Fruit fly (Drosophila melanogaster) whole organism, embryonic: ENCODE data around the gene kek2.

ENCODE experiments used
- B-H1 ChIP-seq: fragments of 200-800 bp; sonication (Bioruptor generic); IDR thresholded peaks from 3 replicates; pipeline ENCODE4 v1.3.6; 2022; ENCODE audit warnings: missing biosample characterization, missing genetic modification characterization
- CG10565 ChIP-seq: fragments of 200-800 bp; sonication (Bioruptor generic); optimal IDR thresholded peaks from 3 replicates; lab custom pipeline; 2016; ENCODE audit warnings: missing biosample characterization, mild to moderate bottlenecking, missing genetic modification characterization
- CG11085 ChIP-seq: fragments of 200-800 bp; sonication (Bioruptor generic); IDR thresholded peaks from 2 replicates; pipeline ENCODE4 v1.3.6; 2022; ENCODE audit warnings: missing biosample characterization, missing genetic modification characterization
- CG11504 ChIP-seq: fragments of 200-800 bp; sonication (Bioruptor generic); optimal IDR thresholded peaks from 3 replicates; lab custom pipeline; 2019; ENCODE audit warnings: missing biosample characterization, mild to moderate bottlenecking, missing genetic modification characterization, moderate library complexity
- CG11695 ChIP-seq: fragments of 200-800 bp; sonication (Bioruptor generic); IDR thresholded peaks from 3 replicates; pipeline ENCODE4 v1.3.6; 2022; ENCODE audit warnings: missing biosample characterization, missing genetic modification characterization
- CG12236 ChIP-seq: fragments of 200-800 bp; sonication (Bioruptor generic); optimal IDR thresholded peaks from 2 replicates; lab custom pipeline; 2016; ENCODE audit warnings: missing biosample characterization, missing genetic modification characterization
- CG13287 ChIP-seq: fragments of 200-800 bp; sonication (Bioruptor generic); IDR thresholded peaks from 2 replicates; pipeline ENCODE4 v1.3.6; 2022; ENCODE audit warnings: missing biosample characterization, missing genetic modification characterization; ENCODE audit not compliant: partially characterized antibody
- CG14050 ChIP-seq: fragments of 200-800 bp; sonication (Bioruptor generic); IDR thresholded peaks from 3 replicates; pipeline ENCODE4 v1.3.6; 2022; ENCODE audit warnings: missing biosample characterization, missing genetic modification characterization
- CG14860 ChIP-seq: fragments of 200-800 bp; sonication (Bioruptor generic); IDR thresholded peaks from 3 replicates; pipeline ENCODE4 v1.3.6; 2022; ENCODE audit warnings: missing biosample characterization, missing genetic modification characterization; ENCODE audit not compliant: partially characterized antibody
- CG16779 ChIP-seq: fragments of 200-800 bp; sonication (Bioruptor generic); IDR thresholded peaks from 2 replicates; pipeline ENCODE4 v1.3.6; 2022; ENCODE audit warnings: missing biosample characterization, missing genetic modification characterization
- CG16815 ChIP-seq: fragments of 200-800 bp; sonication (Bioruptor generic); optimal IDR thresholded peaks from 3 replicates; lab custom pipeline; 2017; ENCODE audit warnings: missing biosample characterization, mild to moderate bottlenecking, missing genetic modification characterization
- CG18011 ChIP-seq: fragments of 200-800 bp; sonication (Bioruptor generic); optimal IDR thresholded peaks from 2 replicates; lab custom pipeline; 2017; ENCODE audit warnings: missing biosample characterization, missing genetic modification characterization, mild to moderate bottlenecking, moderate library complexity, missing genotype
- CG2120 ChIP-seq: fragments of 200-800 bp; sonication (Bioruptor generic); optimal IDR thresholded peaks from 3 replicates; lab custom pipeline; 2016; ENCODE audit warnings: missing biosample characterization, missing genetic modification characterization
- CG3847 ChIP-seq: fragments of 200-800 bp; sonication (Bioruptor generic); IDR thresholded peaks from 2 replicates; pipeline ENCODE4 v1.3.6; 2022; ENCODE audit warnings: missing biosample characterization, missing genetic modification characterization
- CG6254 ChIP-seq: fragments of 200-800 bp; sonication (Bioruptor generic); optimal IDR thresholded peaks from 3 replicates; lab custom pipeline; 2017; ENCODE audit warnings: mild to moderate bottlenecking, missing biosample characterization, missing genetic modification reagents, missing genetic modification characterization
- CG6791 ChIP-seq: fragments of 200-800 bp; sonication (Bioruptor generic); IDR thresholded peaks from 3 replicates; pipeline ENCODE4 v1.3.6; 2022; ENCODE audit warnings: missing biosample characterization, missing genetic modification characterization; ENCODE audit not compliant: partially characterized antibody
- CG7372 ChIP-seq: fragments of 200-800 bp; sonication (Bioruptor generic); IDR thresholded peaks from 2 replicates; pipeline ENCODE4 v1.3.6; 2022; ENCODE audit warnings: missing biosample characterization, missing genetic modification characterization
- CG9437 ChIP-seq: fragments of 200-800 bp; sonication (Bioruptor generic); optimal IDR thresholded peaks from 2 replicates; lab custom pipeline; 2018; ENCODE audit warnings: missing biosample characterization, mild to moderate bottlenecking, missing genetic modification characterization
- CG9876 ChIP-seq: fragments of 200-800 bp; sonication (Bioruptor generic); optimal IDR thresholded peaks from 2 replicates; lab custom pipeline; 2016; ENCODE audit warnings: missing biosample characterization, missing genetic modification characterization
- Camta ChIP-seq: fragments of 200-800 bp; sonication (Bioruptor generic); optimal IDR thresholded peaks from 2 replicates; lab custom pipeline; 2016; ENCODE audit warnings: missing biosample characterization, missing genetic modification characterization
- D19B ChIP-seq: fragments of 200-800 bp; sonication (Bioruptor generic); optimal IDR thresholded peaks from 2 replicates; lab custom pipeline; 2017; ENCODE audit warnings: missing biosample characterization, mild to moderate bottlenecking, missing genetic modification characterization
- Eip74EF ChIP-seq, 2 experiments: fragments of 200-800 bp in 1 of 2; fragments of >200 bp in 1 of 2; sonication (Bioruptor generic) in 1 of 2; optimal IDR thresholded peaks; 2 replicates each; lab custom pipeline; 2017 to 2019; ENCODE audit warnings: missing biosample characterization in 2 of 2, missing genetic modification characterization in 2 of 2, mild to moderate bottlenecking in 1 of 2, moderate library complexity in 1 of 2
- Elba2 ChIP-seq: fragments of 200-800 bp; sonication (Bioruptor generic); optimal IDR thresholded peaks from 3 replicates; lab custom pipeline; 2016; ENCODE audit warnings: missing biosample characterization, missing genetic modification characterization
- Fer1 ChIP-seq: fragments of 200-800 bp; sonication (Bioruptor generic); optimal IDR thresholded peaks from 2 replicates; lab custom pipeline; 2017; ENCODE audit warnings: missing biosample characterization, mild to moderate bottlenecking, missing genetic modification characterization
- Gsc ChIP-seq: fragments of 200-800 bp; sonication (Bioruptor generic); IDR thresholded peaks from 2 replicates; pipeline ENCODE4 v1.3.6; 2022; ENCODE audit warnings: missing biosample characterization, missing genetic modification characterization
- Hey ChIP-seq: fragments of 200-800 bp; sonication (Bioruptor generic); optimal IDR thresholded peaks from 3 replicates; lab custom pipeline; 2018; ENCODE audit warnings: missing biosample characterization, mild to moderate bottlenecking, missing genetic modification characterization
- Mes4 ChIP-seq: fragments of 200-800 bp; sonication (Bioruptor generic); optimal IDR thresholded peaks from 2 replicates; lab custom pipeline; 2016; ENCODE audit warnings: missing biosample characterization, missing genetic modification characterization
- Neu2 ChIP-seq: fragments of 200-800 bp; sonication (Bioruptor generic); optimal IDR thresholded peaks from 3 replicates; lab custom pipeline; 2016; ENCODE audit warnings: missing biosample characterization, missing genetic modification characterization, borderline replicate concordance
- NfI ChIP-seq: fragments of 200-800 bp; sonication (Bioruptor generic); optimal IDR thresholded peaks from 3 replicates; lab custom pipeline; 2018; ENCODE audit warnings: missing biosample characterization, mild to moderate bottlenecking, missing genetic modification characterization, moderate library complexity
- Ptx1 ChIP-seq: fragments of 200-800 bp; sonication (Bioruptor generic); IDR thresholded peaks from 2 replicates; pipeline ENCODE4 v1.3.6; 2022; ENCODE audit warnings: missing biosample characterization, missing genetic modification characterization
- Scr ChIP-seq: fragments of 200-800 bp; sonication (Bioruptor generic); IDR thresholded peaks from 2 replicates; pipeline ENCODE4 v1.3.6; 2022; ENCODE audit warnings: missing biosample characterization, missing genetic modification characterization; ENCODE audit not compliant: partially characterized antibody
- bsh ChIP-seq, 2 experiments: fragments of 200-800 bp; sonication (Bioruptor generic); optimal IDR thresholded peaks; 2 replicates each; lab custom pipeline; 2017 to 2018; ENCODE audit warnings: mild to moderate bottlenecking in 2 of 2, missing biosample characterization in 2 of 2, missing genetic modification characterization in 2 of 2, moderate library complexity in 1 of 2
- chif ChIP-seq, 2 experiments: fragments of 200-800 bp; sonication (Bioruptor generic); optimal IDR thresholded peaks; 3 replicates each; lab custom pipeline; 2016; ENCODE audit warnings: missing biosample characterization in 2 of 2, missing genetic modification characterization in 2 of 2
- dysf ChIP-seq: fragments of 200-800 bp; sonication (Bioruptor generic); IDR thresholded peaks from 3 replicates; pipeline ENCODE4 v1.3.6; 2022; ENCODE audit warnings: missing biosample characterization, missing genetic modification characterization
- eyg ChIP-seq: fragments of 200-800 bp; sonication (Bioruptor generic); optimal IDR thresholded peaks from 3 replicates; lab custom pipeline; 2016; ENCODE audit warnings: missing biosample characterization, missing genetic modification characterization
- fd96Cb ChIP-seq: fragments of 200-800 bp; sonication (Bioruptor generic); optimal IDR thresholded peaks from 2 replicates; lab custom pipeline; 2018; ENCODE audit warnings: missing biosample characterization, mild to moderate bottlenecking, missing genetic modification characterization, moderate library complexity
- fru ChIP-seq: fragments of >200 bp; optimal IDR thresholded peaks from 2 replicates; lab custom pipeline; 2017
- gem ChIP-seq: fragments of 200-800 bp; sonication (Bioruptor generic); optimal IDR thresholded peaks from 2 replicates; lab custom pipeline; 2019; ENCODE audit warnings: missing biosample characterization, mild to moderate bottlenecking, missing genetic modification characterization, moderate library complexity
- hkb ChIP-seq, 2 experiments: fragments of 200-800 bp in 1 of 2; fragments of >200 bp in 1 of 2; sonication (Bioruptor generic) in 1 of 2; IDR thresholded peaks in 1 of 2; optimal IDR thresholded peaks in 1 of 2; 2 replicates each; pipeline versions ENCODE4 v1.3.6 to Lab custom; 2017 to 2022; ENCODE audit warnings: missing biosample characterization in 1 of 2, missing genetic modification characterization in 1 of 2
- ken ChIP-seq: fragments of 200-800 bp; sonication (Bioruptor generic); IDR thresholded peaks from 3 replicates; pipeline ENCODE4 v1.3.6; 2022; ENCODE audit warnings: missing biosample characterization, missing genetic modification characterization
- mirr ChIP-seq: fragments of 200-800 bp; sonication (Bioruptor generic); optimal IDR thresholded peaks from 3 replicates; lab custom pipeline; 2018; ENCODE audit warnings: missing biosample characterization, mild to moderate bottlenecking, missing genetic modification characterization
- mld ChIP-seq: fragments of 200-800 bp; sonication (Bioruptor generic); IDR thresholded peaks from 3 replicates; pipeline ENCODE4 v1.3.6; 2022; ENCODE audit warnings: missing biosample characterization, missing genetic modification characterization; ENCODE audit not compliant: partially characterized antibody
- onecut ChIP-seq: fragments of 200-800 bp; sonication (Bioruptor generic); IDR thresholded peaks from 2 replicates; pipeline ENCODE4 v1.3.6; 2022; ENCODE audit warnings: missing biosample characterization, missing genetic modification characterization
- pnt ChIP-seq: fragments of 200-800 bp; sonication (Bioruptor generic); optimal IDR thresholded peaks from 3 replicates; lab custom pipeline; 2016; ENCODE audit warnings: missing biosample characterization, missing genetic modification characterization
- prd ChIP-seq, 3 experiments: fragments of >200 bp in 2 of 3; fragments of 200-800 bp in 1 of 3; sonication (Bioruptor generic) in 1 of 3; optimal IDR thresholded peaks in 2 of 3; IDR thresholded peaks in 1 of 3; 2 replicates in 2 of 3; 3 replicates in 1 of 3; pipeline versions ENCODE4 v1.3.6 to Lab custom; 2017 to 2022; ENCODE audit warnings: missing biosample characterization in 1 of 3, missing genetic modification characterization in 1 of 3
- stc ChIP-seq: fragments of 200-800 bp; sonication (Bioruptor generic); IDR thresholded peaks from 2 replicates; pipeline ENCODE4 v1.3.6; 2022; ENCODE audit warnings: missing biosample characterization, missing genetic modification characterization
- toy ChIP-seq: fragments of 200-800 bp; sonication (Bioruptor generic); IDR thresholded peaks from 2 replicates; pipeline ENCODE4 v1.3.6; 2022; ENCODE audit warnings: missing biosample characterization, missing genetic modification characterization
- ttk ChIP-seq: fragments of 200-800 bp; sonication (Bioruptor generic); IDR thresholded peaks from 2 replicates; pipeline ENCODE4 v2.1.2; 2022; ENCODE audit warnings: missing biosample characterization, missing genetic modification characterization
- tx ChIP-seq: fragments of 200-800 bp; sonication (Bioruptor generic); optimal IDR thresholded peaks from 2 replicates; lab custom pipeline; 2016; ENCODE audit warnings: missing biosample characterization, missing genetic modification characterization
- unpg ChIP-seq: fragments of 200-800 bp; sonication (Bioruptor generic); optimal IDR thresholded peaks from 3 replicates; lab custom pipeline; 2018; ENCODE audit warnings: missing biosample characterization, mild to moderate bottlenecking, missing genetic modification characterization, moderate library complexity

The kek2 gene

dm6 chr2L:11589064-11589463 is 7.3 kb downstream of the kek2 start (continued):
- no peak for TF ChIP-seq CG9876 (GFP tag; lab: Kevin White, UChicago)
- TF ChIP-seq mld (GFP tag; lab: Robert Waterston, UW): no peak
- TF ChIP-seq Ptx1: peak; percentile 43
- no peak for TF ChIP-seq CG3847
- 0 out of 2 replicates have a peak, but pooled peaks have one; percentile 5 for TF ChIP-seq ttk (GFP tag; lab: Robert Waterston, UW)
- TF ChIP-seq CG11695 (GFP tag; lab: Robert Waterston, UW): 0 out of 3 replicates have a peak, but pooled peaks have one; percentile 10
- TF ChIP-seq B-H1 (GFP tag; lab: Robert Waterston, UW): no peak
- TF ChIP-seq stc: no peak
- peak; percentile 53 for TF ChIP-seq gem (tag; lab: Kevin White, UChicago)
- TF ChIP-seq unpg (GFP tag; lab: Kevin White, UChicago): peak; percentile 13
- TF ChIP-seq CG10565 (GFP tag; lab: Kevin White, UChicago): no peak
- no peak for TF ChIP-seq CG6791 (GFP tag; lab: Robert Waterston, UW)
- TF ChIP-seq CG14860 (GFP tag; lab: Robert Waterston, UW): no peak
- TF ChIP-seq Fer1: no peak
- no peak for TF ChIP-seq prd (optimal IDR thresholded peaks at IDR 0.05; lab: Kevin White, UChicago)
- no peak for TF ChIP-seq prd (GFP tag; IDR thresholded peaks at IDR 0.05; lab: Robert Waterston, UW)
- TF ChIP-seq Scr: no peak
- no peak for TF ChIP-seq Gsc (GFP tag; lab: Robert Waterston, UW)
- no peak for TF ChIP-seq Camta (GFP tag; lab: Kevin White, UChicago)
- TF ChIP-seq eyg (GFP tag; lab: Kevin White, UChicago): no peak
- TF ChIP-seq CG9437: no peak
- no peak for TF ChIP-seq bsh (GFP tag; optimal IDR thresholded peaks at IDR 0.05; lab: Kevin White, UChicago)
- peak; percentile 77 for TF ChIP-seq D19B (GFP tag; lab: Kevin White, UChicago)
- TF ChIP-seq hkb (optimal IDR thresholded peaks at IDR 0.05; lab: Kevin White, UChicago): no peak
- TF ChIP-seq hkb (GFP tag; IDR thresholded peaks at IDR 0.05; lab: Robert Waterston, UW): no peak
- TF ChIP-seq onecut (GFP tag; lab: Robert Waterston, UW): no peak
- no peak for TF ChIP-seq pnt (GFP tag; lab: Kevin White, UChicago)
- no peak for TF ChIP-seq CG16815 (GFP tag; lab: Kevin White, UChicago)
- TF ChIP-seq chif (GFP tag; optimal IDR thresholded peaks at IDR 0.05; lab: Kevin White, UChicago): no peak
- TF ChIP-seq Neu2 (GFP tag; lab: Kevin White, UChicago): no peak
- no peak for TF ChIP-seq CG7372 (GFP tag; lab: Robert Waterston, UW)
- TF ChIP-seq CG11504: peak; percentile 60
- TF ChIP-seq CG6254 (GFP tag; lab: Kevin White, UChicago): no peak
- TF ChIP-seq CG11085 (GFP tag; lab: Robert Waterston, UW): no peak
- no peak for TF ChIP-seq fru (lab: Kevin White, UChicago)
- TF ChIP-seq CG16779 (GFP tag; lab: Robert Waterston, UW): no peak
- peak; percentile 15 for TF ChIP-seq CG2120
- no peak for TF ChIP-seq NfI
- TF ChIP-seq CG13287 (GFP tag; lab: Robert Waterston, UW): no peak
- no peak for TF ChIP-seq fd96Cb (tag; lab: Kevin White, UChicago)
- TF ChIP-seq CG12236 (GFP tag; lab: Kevin White, UChicago): no peak
- no peak for TF ChIP-seq tx (GFP tag; lab: Kevin White, UChicago)
- TF ChIP-seq Eip74EF (GFP tag; optimal IDR thresholded peaks at IDR 0.05; lab: Kevin White, UChicago): no peak
- TF ChIP-seq dysf (GFP tag; lab: Robert Waterston, UW): 0 out of 3 replicates have a peak, but pooled peaks have one; percentile 42
- no peak for TF ChIP-seq ken
- no peak for TF ChIP-seq CG18011 (GFP tag; lab: Kevin White, UChicago)
- TF ChIP-seq CG14050 (GFP tag; lab: Robert Waterston, UW): no peak
- TF ChIP-seq toy (GFP tag; lab: Robert Waterston, UW): no peak
- TF ChIP-seq Hey (tag; lab: Kevin White, UChicago): no peak
- TF ChIP-seq Elba2 (GFP tag; lab: Kevin White, UChicago): no peak
- no peak for TF ChIP-seq Mes4 (GFP tag; lab: Kevin White, UChicago)
- TF ChIP-seq mirr: no peak
